Fruit fly (Drosophila melanogaster) whole organism, embryonic: ENCODE data around the gene FASN2.

Experiments
- Atf6 ChIP-seq: fragments of 200-800 bp; sonication (Bioruptor generic); IDR thresholded peaks from 2 replicates; pipeline ENCODE4 v1.3.6; 2022; ENCODE audit warnings: missing biosample characterization, missing genetic modification characterization
- Blimp-1 ChIP-seq: fragments of 200-800 bp; sonication (Bioruptor generic); optimal IDR thresholded peaks from 3 replicates; lab custom pipeline; 2018; ENCODE audit warnings: missing biosample characterization, missing genetic modification characterization, mild to moderate bottlenecking, moderate library complexity, missing genetic modification reagents
- CG10431 ChIP-seq: fragments of 200-800 bp; sonication (Bioruptor generic); optimal IDR thresholded peaks from 3 replicates; lab custom pipeline; 2018; ENCODE audit warnings: missing biosample characterization, mild to moderate bottlenecking, missing genetic modification characterization
- CG12659 ChIP-seq: fragments of 200-800 bp; sonication (Bioruptor generic); optimal IDR thresholded peaks from 3 replicates; lab custom pipeline; 2017; ENCODE audit warnings: mild to moderate bottlenecking, missing biosample characterization, missing genetic modification reagents, missing genetic modification characterization
- CG13624 ChIP-seq: fragments of 200-800 bp; sonication (Bioruptor generic); optimal IDR thresholded peaks from 2 replicates; lab custom pipeline; 2016; ENCODE audit warnings: missing biosample characterization, missing genetic modification characterization
- CG15514 ChIP-seq: fragments of 200-800 bp; sonication (Bioruptor generic); optimal IDR thresholded peaks from 3 replicates; lab custom pipeline; 2017; ENCODE audit warnings: missing biosample characterization, missing genetic modification characterization, mild to moderate bottlenecking, moderate library complexity, missing genetic modification reagents
- CG16813 ChIP-seq: fragments of 200-800 bp; sonication (Bioruptor generic); IDR thresholded peaks from 3 replicates; pipeline ENCODE4 v1.3.6; 2022; ENCODE audit warnings: missing biosample characterization, missing genetic modification characterization; ENCODE audit not compliant: partially characterized antibody
- CG17186 ChIP-seq: fragments of 200-800 bp; sonication (Bioruptor generic); optimal IDR thresholded peaks from 3 replicates; lab custom pipeline; 2017; ENCODE audit warnings: missing biosample characterization, missing genetic modification reagents, missing genetic modification characterization
- CG30431 ChIP-seq: fragments of 200-800 bp; sonication (Bioruptor generic); optimal IDR thresholded peaks from 2 replicates; lab custom pipeline; 2017; ENCODE audit warnings: missing biosample characterization, missing genetic modification characterization
- CG32532 ChIP-seq: fragments of 200-800 bp; sonication (Bioruptor generic); IDR thresholded peaks from 2 replicates; pipeline ENCODE4 v1.3.6; 2022; ENCODE audit warnings: missing biosample characterization, missing genetic modification characterization
- CG34422 ChIP-seq: fragments of 200-800 bp; sonication (Bioruptor generic); IDR thresholded peaks from 3 replicates; pipeline ENCODE4 v1.3.6; 2022; ENCODE audit warnings: missing biosample characterization, missing genetic modification characterization
- CG3995 ChIP-seq: fragments of 200-800 bp; sonication (Bioruptor generic); optimal IDR thresholded peaks from 3 replicates; lab custom pipeline; 2016; ENCODE audit warnings: missing biosample characterization, missing genetic modification characterization
- CG4617 ChIP-seq: fragments of 200-800 bp; sonication (Bioruptor generic); optimal IDR thresholded peaks from 3 replicates; lab custom pipeline; 2016; ENCODE audit warnings: missing biosample characterization, missing genetic modification characterization, borderline replicate concordance
- CG6254 ChIP-seq: fragments of 200-800 bp; sonication (Bioruptor generic); optimal IDR thresholded peaks from 3 replicates; lab custom pipeline; 2017; ENCODE audit warnings: mild to moderate bottlenecking, missing biosample characterization, missing genetic modification reagents, missing genetic modification characterization
- CG7745 ChIP-seq: fragments of 200-800 bp; sonication (Bioruptor generic); optimal IDR thresholded peaks from 2 replicates; lab custom pipeline; 2018; ENCODE audit warnings: missing biosample characterization, mild to moderate bottlenecking, missing genetic modification characterization, moderate library complexity
- CG7928 ChIP-seq: fragments of 200-800 bp; sonication (Bioruptor generic); optimal IDR thresholded peaks from 2 replicates; lab custom pipeline; 2017; ENCODE audit warnings: missing biosample characterization, mild to moderate bottlenecking, missing genetic modification characterization
- CG9876 ChIP-seq: fragments of 200-800 bp; sonication (Bioruptor generic); optimal IDR thresholded peaks from 2 replicates; lab custom pipeline; 2016; ENCODE audit warnings: missing biosample characterization, missing genetic modification characterization
- CHES-1-like ChIP-seq: fragments of 200-800 bp; sonication (Bioruptor generic); optimal IDR thresholded peaks from 2 replicates; lab custom pipeline; 2016; ENCODE audit warnings: missing biosample characterization, missing genetic modification characterization
- CkIIα-i1 ChIP-seq: fragments of 200-800 bp; sonication (Bioruptor generic); IDR thresholded peaks from 2 replicates; pipeline ENCODE4 v1.3.6; 2022; ENCODE audit warnings: missing biosample characterization, missing genetic modification characterization
- Doc3 ChIP-seq: fragments of 200-800 bp; sonication (Bioruptor generic); IDR thresholded peaks from 3 replicates; pipeline ENCODE4 v1.3.6; 2022; ENCODE audit warnings: missing biosample characterization, missing genetic modification characterization; ENCODE audit not compliant: partially characterized antibody
- Dp ChIP-seq: fragments of 200-800 bp; sonication (Bioruptor generic); optimal IDR thresholded peaks from 2 replicates; lab custom pipeline; 2018; ENCODE audit warnings: missing biosample characterization, mild to moderate bottlenecking, missing genetic modification characterization, moderate library complexity
- E2f2 ChIP-seq: fragments of 200-800 bp; sonication (Bioruptor generic); IDR thresholded peaks from 2 replicates; pipeline ENCODE4 v1.3.6; 2022; ENCODE audit warnings: missing biosample characterization, missing genetic modification characterization
- Ets97D ChIP-seq: fragments of 200-800 bp; sonication (Bioruptor generic); optimal IDR thresholded peaks from 3 replicates; lab custom pipeline; 2016; ENCODE audit warnings: missing biosample characterization, missing genetic modification characterization
- Jarid2 ChIP-seq: fragments of 200-800 bp; sonication (Bioruptor generic); optimal IDR thresholded peaks from 3 replicates; lab custom pipeline; 2017; ENCODE audit warnings: mild to moderate bottlenecking, missing biosample characterization, missing genetic modification reagents, missing genetic modification characterization
- Lpt ChIP-seq: fragments of >200 bp; optimal IDR thresholded peaks from 2 replicates; lab custom pipeline; 2018; ENCODE audit warnings: missing biosample characterization, missing genetic modification characterization
- MESR4 ChIP-seq: fragments of 200-800 bp; sonication (Bioruptor generic); optimal IDR thresholded peaks from 2 replicates; lab custom pipeline; 2018; ENCODE audit warnings: missing biosample characterization, mild to moderate bottlenecking, missing genetic modification characterization, moderate library complexity
- Mad ChIP-seq: fragments of 200-800 bp; sonication (Bioruptor generic); optimal IDR thresholded peaks from 2 replicates; lab custom pipeline; 2016; ENCODE audit warnings: missing biosample characterization, missing genetic modification characterization
- Med ChIP-seq: fragments of 200-800 bp; sonication (Bioruptor generic); peaks from one replicate; lab custom pipeline; 2016; ENCODE audit warnings: missing biosample characterization, missing genetic modification characterization, mild to moderate bottlenecking, inconsistent platforms, moderate library complexity
- Neu2 ChIP-seq: fragments of 200-800 bp; sonication (Bioruptor generic); optimal IDR thresholded peaks from 3 replicates; lab custom pipeline; 2016; ENCODE audit warnings: missing biosample characterization, missing genetic modification characterization, borderline replicate concordance
- Opbp ChIP-seq: fragments of 200-800 bp; sonication (Bioruptor generic); IDR thresholded peaks from 3 replicates; pipeline ENCODE4 v1.3.6; 2022; ENCODE audit warnings: missing biosample characterization, missing genetic modification characterization; ENCODE audit not compliant: partially characterized antibody
- Poxn ChIP-seq: fragments of 200-800 bp; sonication (Bioruptor generic); IDR thresholded peaks from 2 replicates; pipeline ENCODE4 v1.3.6; 2022; ENCODE audit warnings: missing biosample characterization, missing genetic modification characterization
- Sry-δ ChIP-seq: fragments of 200-800 bp; sonication (Bioruptor generic); optimal IDR thresholded peaks from 2 replicates; lab custom pipeline; 2016; ENCODE audit warnings: missing biosample characterization, missing genetic modification characterization
- Trl ChIP-seq, 3 experiments: fragments of >200 bp in 2 of 3; fragments of 200-800 bp in 1 of 3; sonication (Bioruptor generic) in 1 of 3; optimal IDR thresholded peaks; 2 replicates in 1 of 3; 3 replicates in 2 of 3; lab custom pipeline; 2016 to 2017; ENCODE audit warnings: missing biosample characterization in 1 of 3, missing genetic modification characterization in 1 of 3
- bbx ChIP-seq: fragments of 200-800 bp; sonication (Bioruptor generic); IDR thresholded peaks from 2 replicates; pipeline ENCODE4 v1.3.6; 2022; ENCODE audit warnings: missing biosample characterization, missing genetic modification characterization; ENCODE audit not compliant: partially characterized antibody
- chn ChIP-seq: fragments of 200-800 bp; sonication (Bioruptor generic); optimal IDR thresholded peaks from 2 replicates; lab custom pipeline; 2016; ENCODE audit warnings: missing biosample characterization, missing genetic modification characterization
- ci ChIP-seq: fragments of 200-800 bp; sonication (Bioruptor generic); IDR thresholded peaks from 3 replicates; pipeline ENCODE4 v1.3.6; 2022; ENCODE audit warnings: missing biosample characterization, missing genetic modification characterization
- dati ChIP-seq: fragments of 200-800 bp; sonication (Bioruptor generic); IDR thresholded peaks from 2 replicates; pipeline ENCODE4 v1.3.6; 2022; ENCODE audit warnings: missing biosample characterization, missing genetic modification characterization
- dm ChIP-seq: fragments of 200-800 bp; sonication (Bioruptor generic); optimal IDR thresholded peaks from 3 replicates; lab custom pipeline; 2016; ENCODE audit warnings: missing biosample characterization, missing genetic modification characterization
- gfzf ChIP-seq: fragments of 200-800 bp; sonication (Bioruptor generic); optimal IDR thresholded peaks from 2 replicates; lab custom pipeline; 2016; ENCODE audit warnings: missing biosample characterization, mild to moderate bottlenecking, missing genetic modification characterization, moderate library complexity
- h ChIP-seq: fragments of >200 bp; optimal IDR thresholded peaks from 2 replicates; lab custom pipeline; 2017
- hbn ChIP-seq: fragments of 200-800 bp; sonication (Bioruptor generic); IDR thresholded peaks from 2 replicates; pipeline ENCODE4 v1.3.6; 2022; ENCODE audit warnings: missing biosample characterization, missing genetic modification characterization; ENCODE audit not compliant: partially characterized antibody
- hkb ChIP-seq, 2 experiments: fragments of 200-800 bp in 1 of 2; fragments of >200 bp in 1 of 2; sonication (Bioruptor generic) in 1 of 2; IDR thresholded peaks in 1 of 2; optimal IDR thresholded peaks in 1 of 2; 2 replicates each; pipeline versions ENCODE4 v1.3.6 to Lab custom; 2017 to 2022; ENCODE audit warnings: missing biosample characterization in 1 of 2, missing genetic modification characterization in 1 of 2
- kah ChIP-seq: fragments of 200-800 bp; sonication (Bioruptor generic); optimal IDR thresholded peaks from 2 replicates; lab custom pipeline; 2018; ENCODE audit warnings: missing biosample characterization, mild to moderate bottlenecking, missing genetic modification characterization
- mld ChIP-seq: fragments of 200-800 bp; sonication (Bioruptor generic); IDR thresholded peaks from 3 replicates; pipeline ENCODE4 v1.3.6; 2022; ENCODE audit warnings: missing biosample characterization, missing genetic modification characterization; ENCODE audit not compliant: partially characterized antibody
- nerfin-2 ChIP-seq: fragments of 200-800 bp; sonication (Bioruptor generic); IDR thresholded peaks from 2 replicates; pipeline ENCODE4 v1.3.6; 2022; ENCODE audit warnings: missing biosample characterization, missing genetic modification characterization; ENCODE audit not compliant: partially characterized antibody
- sens ChIP-seq: fragments of 200-800 bp; sonication (Bioruptor generic); peaks from one replicate; lab custom pipeline; 2016; ENCODE audit warnings: missing biosample characterization, missing genetic modification characterization
- sna ChIP-seq: fragments of 200-800 bp; sonication (Bioruptor generic); IDR thresholded peaks from 2 replicates; pipeline ENCODE4 v1.3.6; 2022; ENCODE audit warnings: missing biosample characterization, missing genetic modification characterization; ENCODE audit not compliant: partially characterized antibody
- unc-4 ChIP-seq: fragments of 200-800 bp; sonication (Bioruptor generic); IDR thresholded peaks from 2 replicates; pipeline ENCODE4 v1.3.6; 2022; ENCODE audit warnings: missing biosample characterization, missing genetic modification characterization; ENCODE audit not compliant: partially characterized antibody
- zfh1 ChIP-seq: fragments of 200-800 bp; sonication (Bioruptor generic); IDR thresholded peaks from 3 replicates; pipeline ENCODE4 v1.3.6; 2022; ENCODE audit warnings: missing biosample characterization, missing genetic modification characterization

FASN2 gene

dm6 chr2L:3022986-3023385 lies 20.8 kb upstream of the FASN2 start, which contains the start of the genes alpha4GT1 and Prp40 (continued):
- TF ChIP-seq Sry-δ (GFP tag; lab: Kevin White, UChicago) (peak; percentile 78), CG13624 (GFP tag; lab: Kevin White, UChicago) (peak; percentile 17), dati (GFP tag; lab: Robert Waterston, UW) (no peak), hbn (GFP tag; lab: Robert Waterston, UW) (peak; percentile 71), Jarid2 (GFP tag; lab: Kevin White, UChicago) (no peak), MESR4 (peak; percentile 77), Atf6 (no peak), Med (GFP tag; lab: Kevin White, UChicago) (peak; percentile 39), CG7745 (tag; lab: Kevin White, UChicago) (no peak), bbx (GFP tag; lab: Robert Waterston, UW) (peak; percentile 89), Ets97D (peak; percentile 42), unc-4 (GFP tag; lab: Robert Waterston, UW) (peak; percentile 65), CG4617 (GFP tag; lab: Kevin White, UChicago) (peak; percentile 89), CG34422 (GFP tag; lab: Robert Waterston, UW) (peak; percentile 31; the same call in 1 of the 3 replicates), CG16813 (GFP tag; lab: Robert Waterston, UW) (peak; percentile 81), Dp (peak; percentile 53), CG17186 (GFP tag; lab: Kevin White, UChicago) (peak; percentile 73), CG15514 (GFP tag; lab: Kevin White, UChicago) (peak; percentile 91), CG3995 (GFP tag; lab: Kevin White, UChicago) (peak; percentile 39), mld (GFP tag; lab: Robert Waterston, UW) (peak; percentile 80), sna (GFP tag; lab: Robert Waterston, UW) (peak; percentile 72), Neu2 (GFP tag; lab: Kevin White, UChicago) (no peak), zfh1 (no peak), dm (peak; percentile 61), nerfin-2 (peak; percentile 84), Poxn (GFP tag; lab: Robert Waterston, UW) (no peak), CG12659 (peak; percentile 54), CG30431 (GFP tag; lab: Kevin White, UChicago) (no peak)

dm6 chr2L:3029012-3029411 lies 14.7 kb upstream of the FASN2 start, which contains the start of the genes Sf3b2 and CG17219:
TSS of gene Sf3b2 (minus strand) at chr2L:3029168.
TSS of gene CG17219 (plus strand) at chr2L:3029253.
- TF ChIP-seq CG10431 (GFP tag; lab: Kevin White, UChicago) (no peak), CG32532 (GFP tag; lab: Robert Waterston, UW) (peak; percentile 25; the same call in 1 of the 2 replicates), CkIIα-i1 (no peak), kah (no peak), CG7928 (GFP tag; lab: Kevin White, UChicago) (no peak), Opbp (peak; percentile 77), hkb (optimal IDR thresholded peaks at IDR 0.05; lab: Kevin White, UChicago) (no peak), hkb (GFP tag; IDR thresholded peaks at IDR 0.05; lab: Robert Waterston, UW) (no peak), E2f2 (peak; percentile 68), Mad (GFP tag; lab: Kevin White, UChicago) (peak; percentile 42), CHES-1-like (peak; percentile 23), Trl (optimal IDR thresholded peaks at IDR 0.05; lab: Kevin White, UChicago) (no peak), Trl (GFP tag; optimal IDR thresholded peaks at IDR 0.05; lab: Kevin White, UChicago) (peak; percentile 7), CG17186 (GFP tag; lab: Kevin White, UChicago) (peak; percentile 25), ci (GFP tag; lab: Robert Waterston, UW) (no peak; the same call in 2 of the 3 replicates), gfzf (peak; percentile 18), sens (GFP tag; lab: Kevin White, UChicago) (peak; percentile 18), CG6254 (GFP tag; lab: Kevin White, UChicago) (peak; percentile 99), Lpt (GFP tag; lab: Kevin White, UChicago) (no peak), chn (GFP tag; lab: Kevin White, UChicago) (no peak), Blimp-1 (GFP tag; lab: Kevin White, UChicago) (no peak), CG15514 (GFP tag; lab: Kevin White, UChicago) (peak; percentile 1), h (lab: Kevin White, UChicago) (no peak), Doc3 (peak; percentile 53; the same call in 2 of the 3 replicates), CG9876 (no peak)
